Worm (Caenorhabditis elegans): ENCODE data around the gene icl-1.

icl-1 gene

DNA sequence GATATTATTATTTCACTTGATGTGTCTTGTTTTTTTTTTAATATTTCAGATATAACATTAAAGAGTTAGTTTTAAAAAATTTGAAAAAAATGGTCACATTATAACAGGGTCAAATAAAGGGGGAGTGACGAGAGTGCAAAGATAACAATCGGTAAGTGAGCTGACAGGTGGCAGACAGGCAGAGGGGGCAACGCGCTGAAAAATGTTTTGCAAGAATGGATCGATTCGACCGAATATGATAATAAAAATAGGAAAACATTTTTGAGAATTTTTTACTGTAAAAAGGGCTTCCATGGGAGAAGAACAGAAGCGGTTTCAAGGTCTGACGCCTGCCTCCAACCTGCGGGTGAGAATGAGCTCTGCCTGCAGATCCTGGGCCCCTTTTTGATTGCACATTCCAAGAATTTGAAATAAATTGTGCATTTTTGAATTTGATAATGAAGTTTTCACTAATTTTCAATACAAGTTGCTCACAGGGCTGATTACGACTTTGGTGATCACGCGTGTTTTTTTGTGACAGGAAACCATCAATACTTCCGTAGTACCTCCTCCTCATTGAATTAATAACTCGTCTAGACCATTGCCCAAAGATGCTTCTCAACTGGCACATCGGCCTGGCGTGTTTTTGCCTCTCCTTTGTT lies 28.2 kb downstream of the icl-1 start, which contains the start of the genes ugt-29 and srx-5:
ugt-29 (minus strand) TSS at position 101 of the 641 bp plus-strand sequence.
srx-5 (plus strand) TSS at position 591 of the 641 bp plus-strand sequence.
- TF ChIP-seq unc-55 (GFP tag; optimal IDR thresholded peaks at IDR 0.05): no peak
- no peak for TF ChIP-seq ztf-11 (tag; optimal IDR thresholded peaks at IDR 0.05)
- TF ChIP-seq alr-1 (tag; optimal IDR thresholded peaks at IDR 0.05): no peak
- TF ChIP-seq unc-62 (GFP tag; optimal IDR thresholded peaks at IDR 0.05): no peak
- TF ChIP-seq lsy-2 (tag; optimal IDR thresholded peaks at IDR 0.05): no peak
- no peak for TF ChIP-seq blmp-1 (tag; optimal IDR thresholded peaks at IDR 0.05; ENCODE audit: insufficient read depth)
- TF ChIP-seq elt-1 (tag; optimal IDR thresholded peaks at IDR 0.05): no peak
- TF ChIP-seq nhr-21 (tag; optimal IDR thresholded peaks at IDR 0.05): no peak
- no peak for TF ChIP-seq nhr-25 (tag; optimal IDR thresholded peaks at IDR 0.05)
- TF ChIP-seq zag-1 (tag; optimal IDR thresholded peaks at IDR 0.05): no peak
- TF ChIP-seq C34F6.9 (tag; optimal IDR thresholded peaks at IDR 0.05): no peak
- TF ChIP-seq skn-1 (tag; optimal IDR thresholded peaks at IDR 0.05): no peak

DNA sequence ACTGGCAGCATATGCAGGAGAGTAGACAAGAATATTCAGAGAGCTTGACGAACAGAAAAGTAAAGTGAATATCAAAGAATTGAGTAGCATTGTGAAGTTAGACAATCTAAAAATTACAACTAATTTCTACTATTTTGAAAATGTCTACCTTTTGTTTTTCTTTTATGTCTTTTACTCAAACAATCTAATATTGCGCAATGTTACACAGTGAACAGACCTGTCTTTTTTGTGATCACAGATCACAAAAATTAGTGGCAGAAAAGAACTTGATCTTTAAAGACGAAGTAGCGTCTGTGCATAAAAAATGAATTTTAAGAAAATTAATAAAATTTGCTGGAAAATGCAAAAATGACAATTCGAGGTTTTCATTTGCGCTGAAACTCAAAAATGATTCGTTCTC lies 28.8 kb downstream of the icl-1 start:
- TF ChIP-seq mab-5 (tag; optimal IDR thresholded peaks at IDR 0.05) (no peak), sem-4 (tag; optimal IDR thresholded peaks at IDR 0.05) (no peak), crh-2 (tag; optimal IDR thresholded peaks at IDR 0.05) (no peak), ama-1 (optimal IDR thresholded peaks at IDR 0.05) (no peak), nhr-129 (tag; optimal IDR thresholded peaks at IDR 0.05) (no peak), mbf-1 (tag; optimal IDR thresholded peaks at IDR 0.05) (no peak)

DNA sequence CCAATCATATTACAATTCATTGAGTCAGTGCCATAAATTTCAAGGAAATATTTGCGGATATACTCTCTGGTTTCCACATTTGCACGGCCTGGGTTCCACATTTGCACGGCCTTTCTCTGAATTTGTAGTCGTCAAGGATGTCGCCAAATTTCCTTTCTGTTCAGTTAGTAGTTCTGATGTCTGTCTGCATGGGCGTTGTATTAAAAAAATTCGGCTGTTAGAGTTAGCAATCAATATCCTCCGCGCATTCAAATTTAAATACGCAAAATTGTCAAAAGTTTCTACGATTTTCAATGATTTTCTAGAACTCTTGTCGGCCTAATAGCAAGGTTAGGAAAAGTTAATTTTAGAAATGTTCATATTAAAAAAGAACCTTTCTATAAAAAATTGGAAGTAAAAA lies 31.9 kb downstream of the icl-1 start, which contains the start of gene srj-52:
srj-52 (minus strand) TSS at position 101 of the 400 bp plus-strand sequence.
- no peak for TF ChIP-seq gmeb-1 (tag; optimal IDR thresholded peaks at IDR 0.05)
- TF ChIP-seq lin-11 (tag; optimal IDR thresholded peaks at IDR 0.05): no peak
- TF ChIP-seq alr-1 (tag; optimal IDR thresholded peaks at IDR 0.05): no peak
- TF ChIP-seq blmp-1 (tag; optimal IDR thresholded peaks at IDR 0.05; ENCODE audit: insufficient read depth): no peak
- no peak for TF ChIP-seq lin-39 (tag; optimal IDR thresholded peaks at IDR 0.05)

DNA sequence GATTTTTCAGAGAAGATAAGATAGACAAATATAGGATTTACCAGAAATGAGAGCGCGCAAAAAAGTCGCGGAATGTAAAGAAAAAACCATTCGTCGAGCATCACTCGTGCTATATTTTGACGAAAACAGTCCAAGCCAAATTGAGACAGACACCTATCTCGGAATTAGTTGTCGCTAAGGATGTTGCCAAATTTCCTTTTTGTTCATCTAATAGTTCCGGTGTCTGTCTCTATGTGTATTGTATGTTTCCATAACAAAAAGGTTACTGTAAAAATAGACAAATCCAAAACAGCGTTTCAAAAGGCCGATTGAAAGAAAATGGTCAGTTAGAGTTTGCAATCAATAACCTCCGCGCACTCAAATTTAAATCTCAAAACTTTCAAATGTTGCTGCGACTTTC lies 33.2 kb downstream of the icl-1 start, which contains the start of gene srj-53:
srj-53 (minus strand) TSS at position 101 of the 400 bp plus-strand sequence.
- TF ChIP-seq nhr-237 (tag; optimal IDR thresholded peaks at IDR 0.05): no peak
- TF ChIP-seq elt-1 (tag; optimal IDR thresholded peaks at IDR 0.05): no peak
- TF ChIP-seq zag-1 (tag; optimal IDR thresholded peaks at IDR 0.05): no peak
- TF ChIP-seq ZK546.5 (tag; optimal IDR thresholded peaks at IDR 0.05): no peak
- TF ChIP-seq sma-9 (GFP tag; optimal IDR thresholded peaks at IDR 0.05): no peak
- no peak for TF ChIP-seq sma-9 (tag; optimal IDR thresholded peaks at IDR 0.05)
- TF ChIP-seq nhr-77 (tag; optimal IDR thresholded peaks at IDR 0.05): no peak
- no peak for TF ChIP-seq blmp-1 (tag; optimal IDR thresholded peaks at IDR 0.05; ENCODE audit: insufficient read depth)
- no peak for TF ChIP-seq mbf-1 (tag; optimal IDR thresholded peaks at IDR 0.05)
- TF ChIP-seq crh-2 (tag; optimal IDR thresholded peaks at IDR 0.05): no peak
- TF ChIP-seq nhr-23 (tag; optimal IDR thresholded peaks at IDR 0.05): no peak
- no peak for TF ChIP-seq elt-3 (tag; optimal IDR thresholded peaks at IDR 0.05)
- no peak for TF ChIP-seq nhr-25 (tag; optimal IDR thresholded peaks at IDR 0.05)
- TF ChIP-seq ama-1 (optimal IDR thresholded peaks at IDR 0.05): no peak
- no peak for TF ChIP-seq alr-1 (tag; optimal IDR thresholded peaks at IDR 0.05)
- TF ChIP-seq F13H6.1 (tag; optimal IDR thresholded peaks at IDR 0.05): no peak
- no peak for TF ChIP-seq nhr-129 (tag; optimal IDR thresholded peaks at IDR 0.05)
- no peak for TF ChIP-seq unc-55 (GFP tag; optimal IDR thresholded peaks at IDR 0.05)
- TF ChIP-seq unc-62 (GFP tag; optimal IDR thresholded peaks at IDR 0.05): no peak
- TF ChIP-seq C34F6.9 (tag; optimal IDR thresholded peaks at IDR 0.05): no peak

DNA sequence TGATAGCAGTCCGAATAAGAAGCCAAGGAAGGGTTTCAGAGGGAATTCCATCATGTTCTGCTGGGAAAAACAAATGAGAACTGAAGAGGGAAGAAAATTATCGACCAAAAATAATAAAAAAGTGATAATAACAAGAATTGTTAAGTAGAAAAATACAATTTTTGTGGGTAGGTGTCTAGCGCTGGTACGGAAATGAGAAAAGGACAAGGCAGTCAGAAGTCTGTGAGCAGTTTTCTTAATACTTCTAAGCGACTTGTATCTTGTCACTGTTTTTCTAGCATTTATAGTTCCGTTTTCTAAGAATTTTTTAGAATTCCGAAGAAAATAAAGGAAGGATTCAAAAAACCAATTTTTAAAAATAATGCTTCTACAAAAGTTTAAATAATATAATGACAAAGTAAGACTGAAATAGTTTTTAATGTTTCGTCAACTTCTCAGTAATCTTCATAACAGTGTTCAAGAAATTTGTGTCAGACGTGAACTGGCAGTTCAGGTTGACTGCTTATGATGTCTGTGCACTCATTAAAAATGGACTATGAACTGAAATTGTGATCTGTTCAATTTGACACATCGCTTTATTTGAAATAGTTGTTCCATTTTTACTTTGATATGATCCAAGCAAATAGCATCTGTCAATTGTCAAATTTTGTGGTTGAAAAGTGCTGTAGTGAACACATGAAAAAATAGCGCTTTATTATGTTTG lies 34.9 kb downstream of the icl-1 start, which contains the start of gene srx-4:
srx-4 (minus strand) TSS at position 51 of the 703 bp plus-strand sequence.
- TF ChIP-seq snpc-4 (tag; optimal IDR thresholded peaks at IDR 0.05): no peak
- TF ChIP-seq unc-55 (GFP tag; optimal IDR thresholded peaks at IDR 0.05): no peak
- TF ChIP-seq unc-62 (GFP tag; optimal IDR thresholded peaks at IDR 0.05): no peak
- TF ChIP-seq crh-2 (tag; optimal IDR thresholded peaks at IDR 0.05): no peak
- TF ChIP-seq elt-3 (tag; optimal IDR thresholded peaks at IDR 0.05): no peak
- TF ChIP-seq lsy-2 (tag; optimal IDR thresholded peaks at IDR 0.05): no peak
- TF ChIP-seq mab-5 (tag; optimal IDR thresholded peaks at IDR 0.05): no peak
- TF ChIP-seq Y55F3AM.14 (GFP tag; optimal IDR thresholded peaks at IDR 0.05): no peak
- TF ChIP-seq ZK546.5 (tag; optimal IDR thresholded peaks at IDR 0.05): no peak
- no peak for TF ChIP-seq nhr-6 (tag; optimal IDR thresholded peaks at IDR 0.05)
- TF ChIP-seq nhr-25 (tag; optimal IDR thresholded peaks at IDR 0.05): no peak
- no peak for TF ChIP-seq nhr-129 (tag; optimal IDR thresholded peaks at IDR 0.05)
